Worm (Caenorhabditis elegans) whole organism, L2 larva: ENCODE results near the gene srbc-21.

Source experiments
- alr-1 ChIP-seq: fragments of 150-350 bp; optimal IDR thresholded peaks from 2 replicates; lab custom pipeline; 2014; ENCODE audit warnings: missing biosample characterization, missing genetic modification characterization
- ama-1 ChIP-seq: fragments of 150-350 bp; optimal IDR thresholded peaks from 2 replicates; lab custom pipeline; 2018; ENCODE audit warnings: inconsistent platforms
- crh-2 ChIP-seq: sonication (generic microtip); optimal IDR thresholded peaks from 2 replicates; lab custom pipeline; 2017; ENCODE audit warnings: missing biosample characterization, missing genetic modification characterization
- lin-11 ChIP-seq: fragments of 150-350 bp; sonication (generic microtip); optimal IDR thresholded peaks from 2 replicates; lab custom pipeline; 2014; ENCODE audit warnings: missing biosample characterization, missing genetic modification characterization, inconsistent platforms, mixed read lengths
- lsy-2 ChIP-seq, 2 experiments: fragments of 150-350 bp in 1 of 2; sonication (generic microtip) in 1 of 2; optimal IDR thresholded peaks; 2 replicates each; lab custom pipeline; 2014 to 2017; ENCODE audit warnings: missing biosample characterization in 2 of 2, missing genetic modification characterization in 2 of 2
- mab-5 ChIP-seq: fragments of 150-350 bp; optimal IDR thresholded peaks from 2 replicates; lab custom pipeline; 2014; ENCODE audit warnings: missing biosample characterization, missing genetic modification characterization
- nhr-10 ChIP-seq: sonication (generic microtip); optimal IDR thresholded peaks from 2 replicates; lab custom pipeline; 2017; ENCODE audit warnings: missing biosample characterization, missing genetic modification characterization
- nhr-6 ChIP-seq: fragments of 150-350 bp; optimal IDR thresholded peaks from 2 replicates; lab custom pipeline; 2014; ENCODE audit warnings: missing biosample characterization, missing genetic modification characterization
- unc-39 ChIP-seq: fragments of 150-350 bp; optimal IDR thresholded peaks from 2 replicates; lab custom pipeline; 2014; ENCODE audit warnings: missing biosample characterization, missing genetic modification characterization
- unc-55 ChIP-seq: fragments of 150-350 bp; sonication (generic microtip); optimal IDR thresholded peaks from 3 replicates; lab custom pipeline; 2014; ENCODE audit warnings: missing biosample characterization, missing genetic modification reagents, missing genetic modification characterization
- zag-1 ChIP-seq: fragments of 150-350 bp; optimal IDR thresholded peaks from 2 replicates; lab custom pipeline; 2014; ENCODE audit warnings: missing biosample characterization, missing genetic modification characterization
- ztf-4 ChIP-seq: fragments of 150-350 bp; optimal IDR thresholded peaks from 2 replicates; lab custom pipeline; 2014; ENCODE audit warnings: missing biosample characterization, missing genetic modification characterization

ce11 chrV:2150876-2151275, 4.5 kb upstream of the srbc-21 start, which contains the start of gene C45H4.13:
- TF ChIP-seq mab-5 (tag; lab: Kevin White, UChicago) (no peak), unc-39 (tag; lab: Kevin White, UChicago) (no peak), zag-1 (tag; lab: Kevin White, UChicago) (no peak), nhr-6 (tag; lab: Kevin White, UChicago) (no peak), alr-1 (tag; lab: Kevin White, UChicago) (no peak), nhr-10 (no peak), lsy-2 (tag; optimal IDR thresholded peaks at IDR 0.05; lab: Kevin White, UChicago) (no peak), crh-2 (tag; lab: Kevin White, UChicago) (no peak), ztf-4 (tag; lab: Kevin White, UChicago) (no peak), ama-1 (lab: Kevin White, UChicago) (no peak), lin-11 (tag; lab: Kevin White, UChicago) (no peak), unc-55 (GFP tag; lab: Kevin White, UChicago) (no peak)
